Fruit fly (Drosophila melanogaster) whole organism, prepupa: ENCODE results near the gene Pisd.

Experiments
- CG11294 ChIP-seq: fragments of 200-800 bp; sonication (Bioruptor generic); IDR thresholded peaks from 2 replicates; pipeline ENCODE4 v1.3.6; 2022; ENCODE audit warnings: missing biosample characterization, missing genetic modification characterization
- CG11762 ChIP-seq: fragments of 200-800 bp; sonication (Bioruptor generic); optimal IDR thresholded peaks from 3 replicates; lab custom pipeline; 2016; ENCODE audit warnings: missing biosample characterization, missing genetic modification characterization; ENCODE audit not compliant: insufficient read depth
- CG11902 ChIP-seq: fragments of 200-800 bp; sonication (Bioruptor generic); optimal IDR thresholded peaks from 3 replicates; lab custom pipeline; 2016; ENCODE audit warnings: missing biosample characterization, missing genetic modification characterization
- CG15336 ChIP-seq: fragments of 200-800 bp; sonication (Bioruptor generic); IDR thresholded peaks from 2 replicates; pipeline ENCODE4 v1.3.6; 2022; ENCODE audit warnings: missing biosample characterization, missing genetic modification characterization
- CG1621 ChIP-seq: fragments of 200-800 bp; sonication (Bioruptor generic); optimal IDR thresholded peaks from 3 replicates; lab custom pipeline; 2018; ENCODE audit warnings: missing biosample characterization, mild to moderate bottlenecking, missing genetic modification characterization
- CG16779 ChIP-seq: fragments of 200-800 bp; sonication (Bioruptor generic); optimal IDR thresholded peaks from 3 replicates; lab custom pipeline; 2017; ENCODE audit warnings: missing biosample characterization, mild to moderate bottlenecking, missing genetic modification characterization
- CG3032 ChIP-seq: fragments of 200-800 bp; optimal IDR thresholded peaks from 2 replicates; lab custom pipeline; 2019; ENCODE audit warnings: missing biosample characterization, mild to moderate bottlenecking, missing genetic modification characterization, moderate library complexity
- CG31627 ChIP-seq: fragments of 200-800 bp; sonication (Bioruptor generic); optimal IDR thresholded peaks from 3 replicates; lab custom pipeline; 2016; ENCODE audit warnings: missing biosample characterization, missing genetic modification characterization
- CG32006 ChIP-seq: fragments of 200-800 bp; sonication (Bioruptor generic); optimal IDR thresholded peaks from 3 replicates; lab custom pipeline; 2017; ENCODE audit warnings: missing biosample characterization, mild to moderate bottlenecking, missing genetic modification characterization
- CG34406 ChIP-seq: fragments of 200-800 bp; sonication (Bioruptor generic); optimal IDR thresholded peaks from 3 replicates; lab custom pipeline; 2016; ENCODE audit warnings: missing biosample characterization, missing genetic modification characterization
- CG3919 ChIP-seq: fragments of 200-800 bp; sonication (Bioruptor generic); optimal IDR thresholded peaks from 3 replicates; lab custom pipeline; 2016; ENCODE audit warnings: missing biosample characterization, missing genetic modification characterization
- CG4318 ChIP-seq: fragments of 200-800 bp; sonication (Bioruptor generic); optimal IDR thresholded peaks from 3 replicates; lab custom pipeline; 2017; ENCODE audit warnings: missing biosample characterization, mild to moderate bottlenecking, missing genetic modification characterization
- CG6276 ChIP-seq: fragments of 200-800 bp; sonication (Bioruptor generic); optimal IDR thresholded peaks from 2 replicates; lab custom pipeline; 2017; ENCODE audit warnings: missing biosample characterization, mild to moderate bottlenecking, missing genetic modification characterization
- CG6792 ChIP-seq: fragments of 200-800 bp; sonication (Bioruptor generic); optimal IDR thresholded peaks from 3 replicates; lab custom pipeline; 2016; ENCODE audit warnings: missing biosample characterization, missing genetic modification characterization
- CG8119 ChIP-seq: fragments of 200-800 bp; sonication (Bioruptor generic); IDR thresholded peaks from 3 replicates; pipeline ENCODE4 v1.3.6; 2022; ENCODE audit warnings: missing biosample characterization, missing genetic modification characterization
- CG8632 ChIP-seq: fragments of 200-800 bp; sonication (Bioruptor generic); optimal IDR thresholded peaks from 3 replicates; lab custom pipeline; 2016; ENCODE audit warnings: missing biosample characterization, missing genetic modification characterization
- Eip75B ChIP-seq: fragments of 200-800 bp; sonication (Bioruptor generic); optimal IDR thresholded peaks from 3 replicates; lab custom pipeline; 2016; ENCODE audit warnings: missing biosample characterization, missing genetic modification characterization
- Eip78C ChIP-seq: fragments of 200-800 bp; sonication (Bioruptor generic); peaks from one replicate; lab custom pipeline; 2016; ENCODE audit warnings: missing biosample characterization, missing genetic modification characterization
- Eip93F ChIP-seq: fragments of 200-800 bp; sonication (Bioruptor generic); optimal IDR thresholded peaks from 2 replicates; lab custom pipeline; 2016; ENCODE audit warnings: missing biosample characterization, mild to moderate bottlenecking, missing genetic modification characterization
- Hr38 ChIP-seq: sonication (Bioruptor generic); optimal IDR thresholded peaks from 2 replicates; lab custom pipeline; 2016; ENCODE audit warnings: missing biosample characterization, missing genetic modification characterization
- Lpt ChIP-seq: fragments of 200-800 bp; sonication (Bioruptor generic); optimal IDR thresholded peaks from 3 replicates; lab custom pipeline; 2016; ENCODE audit warnings: missing biosample characterization, missing genetic modification characterization
- OdsH ChIP-seq: fragments of 200-800 bp; sonication (Bioruptor generic); optimal IDR thresholded peaks from 3 replicates; lab custom pipeline; 2016; ENCODE audit warnings: missing biosample characterization, missing genetic modification characterization
- Sox102F ChIP-seq: fragments of 200-800 bp; sonication (Bioruptor generic); optimal IDR thresholded peaks from 2 replicates; lab custom pipeline; 2016; ENCODE audit warnings: missing biosample characterization, mild to moderate bottlenecking, missing genetic modification characterization
- dac ChIP-seq: fragments of 200-800 bp; sonication (Bioruptor generic); optimal IDR thresholded peaks from 2 replicates; lab custom pipeline; 2017; ENCODE audit warnings: missing biosample characterization, mild to moderate bottlenecking, missing genetic modification characterization
- eg ChIP-seq: fragments of 200-800 bp; sonication (Bioruptor generic); IDR thresholded peaks from 3 replicates; pipeline ENCODE4 v1.3.6; 2022; ENCODE audit warnings: missing biosample characterization, missing genetic modification characterization
- esn ChIP-seq: fragments of 200-800 bp; sonication (Bioruptor generic); optimal IDR thresholded peaks from 2 replicates; lab custom pipeline; 2016; ENCODE audit warnings: missing biosample characterization, mild to moderate bottlenecking, missing genetic modification characterization, moderate library complexity
- fd59A ChIP-seq: fragments of 200-800 bp; sonication (Bioruptor generic); optimal IDR thresholded peaks from 2 replicates; lab custom pipeline; 2017; ENCODE audit warnings: missing biosample characterization, mild to moderate bottlenecking, missing genetic modification characterization, missing genetic modification reagents
- fkh ChIP-seq: fragments of 200-800 bp; sonication (Bioruptor generic); optimal IDR thresholded peaks from 3 replicates; lab custom pipeline; 2017; ENCODE audit warnings: missing biosample characterization, mild to moderate bottlenecking, missing genetic modification characterization, moderate library complexity
- lz ChIP-seq: fragments of 200-800 bp; sonication (Bioruptor generic); optimal IDR thresholded peaks from 3 replicates; lab custom pipeline; 2016; ENCODE audit warnings: missing biosample characterization, missing genetic modification characterization
- pdm3 ChIP-seq: fragments of 200-800 bp; sonication (Bioruptor generic); optimal IDR thresholded peaks from 3 replicates; lab custom pipeline; 2016; ENCODE audit warnings: missing biosample characterization, missing genetic modification characterization
- spab ChIP-seq: fragments of 200-800 bp; sonication (Bioruptor generic); optimal IDR thresholded peaks from 2 replicates; lab custom pipeline; 2017; ENCODE audit warnings: missing biosample characterization, mild to moderate bottlenecking, missing genetic modification characterization, missing genetic modification reagents
- ss ChIP-seq, 2 experiments: fragments of 200-800 bp; sonication (Bioruptor generic); optimal IDR thresholded peaks; 2 replicates in 1 of 2; 3 replicates in 1 of 2; lab custom pipeline; 2017 to 2018; ENCODE audit warnings: mild to moderate bottlenecking in 2 of 2, missing biosample characterization in 2 of 2, missing genetic modification characterization in 2 of 2, moderate library complexity in 1 of 2
- svp ChIP-seq: fragments of 200-800 bp; sonication (Bioruptor generic); peaks from one replicate; lab custom pipeline; 2016; ENCODE audit warnings: missing biosample characterization, missing genetic modification characterization
- topi ChIP-seq: fragments of 200-800 bp; sonication (Bioruptor generic); optimal IDR thresholded peaks from 3 replicates; lab custom pipeline; 2016; ENCODE audit warnings: missing biosample characterization, missing genetic modification characterization
- vri ChIP-seq: fragments of 200-800 bp; sonication (Bioruptor generic); optimal IDR thresholded peaks from 3 replicates; lab custom pipeline; 2016; ENCODE audit warnings: missing biosample characterization, mild to moderate bottlenecking, missing genetic modification characterization

The Pisd gene

dm6 chr3R:24079110-24079509, 28.5 kb downstream of the Pisd start (continued):
- peak; percentile 10 for TF ChIP-seq OdsH (GFP tag; lab: Kevin White, UChicago)
- TF ChIP-seq CG3032 (tag; lab: Kevin White, UChicago), result peak; percentile 34
- TF ChIP-seq svp (GFP tag; lab: Kevin White, UChicago), result no peak
- no peak for TF ChIP-seq CG1621 (tag; lab: Kevin White, UChicago)
- no peak for TF ChIP-seq spab (GFP tag; lab: Kevin White, UChicago)
- peak; percentile 17 for TF ChIP-seq CG6276 (GFP tag; lab: Kevin White, UChicago)
- no peak for TF ChIP-seq CG11762 (GFP tag; lab: Kevin White, UChicago)
- TF ChIP-seq pdm3 (GFP tag; lab: Kevin White, UChicago), result peak; percentile 8
- TF ChIP-seq Eip75B (GFP tag; lab: Kevin White, UChicago), result peak; percentile 4
- TF ChIP-seq Eip78C (GFP tag; lab: Kevin White, UChicago), result peak; percentile 29
- no peak for TF ChIP-seq ss (GFP tag; optimal IDR thresholded peaks at IDR 0.05; lab: Kevin White, UChicago)
- TF ChIP-seq CG11902 (GFP tag; lab: Kevin White, UChicago), result no peak
- TF ChIP-seq CG3919 (GFP tag; lab: Kevin White, UChicago), result peak; percentile 10
- TF ChIP-seq CG34406 (GFP tag; lab: Kevin White, UChicago), result no peak
- TF ChIP-seq CG8119, result peak; percentile 49; the same call in 1 of the 3 replicates
- TF ChIP-seq CG32006 (GFP tag; lab: Kevin White, UChicago), result peak; percentile 42
- 0 out of 2 replicates have a peak, but pooled peaks have one; percentile 13 for TF ChIP-seq CG15336 (GFP tag; lab: Robert Waterston, UW)
- no peak for TF ChIP-seq vri (GFP tag; lab: Kevin White, UChicago)
- TF ChIP-seq fd59A (GFP tag; lab: Kevin White, UChicago), result no peak
- TF ChIP-seq eg (GFP tag; lab: Robert Waterston, UW), result peak; percentile 49; the same call in 2 of the 3 replicates
- TF ChIP-seq Lpt (GFP tag; lab: Kevin White, UChicago), result no peak
- no peak for TF ChIP-seq CG6792 (GFP tag; lab: Kevin White, UChicago)
- no peak for TF ChIP-seq CG16779 (tag; lab: Kevin White, UChicago)
- no peak for TF ChIP-seq Sox102F (GFP tag; lab: Kevin White, UChicago)
- no peak for TF ChIP-seq CG31627
- TF ChIP-seq CG8632 (GFP tag; lab: Kevin White, UChicago), result peak; percentile 9

dm6 chr3R:24079613-24080012, 29.0 kb downstream of the Pisd start:
- no peak for TF ChIP-seq OdsH (GFP tag; lab: Kevin White, UChicago)
- no peak for TF ChIP-seq topi
- no peak for TF ChIP-seq esn (GFP tag; lab: Kevin White, UChicago)
- TF ChIP-seq CG11294 (GFP tag; lab: Robert Waterston, UW), result no peak
- TF ChIP-seq lz (GFP tag; lab: Kevin White, UChicago), result no peak
- TF ChIP-seq, all 60 proteins: peak for 0

- TF ChIP-seq Hr38 (GFP tag; lab: Kevin White, UChicago), result no peak
- peak; percentile 40 for TF ChIP-seq Eip93F (GFP tag; lab: Kevin White, UChicago)
- peak; percentile 13 for TF ChIP-seq vri (GFP tag; lab: Kevin White, UChicago)
- TF ChIP-seq CG8119, result no peak
- TF ChIP-seq dac (GFP tag; lab: Kevin White, UChicago), result no peak
These were observed 34.4 kb downstream of the Pisd start for dm6 chr3R:24084975-24085374.

- TF ChIP-seq CG11762 (GFP tag; lab: Kevin White, UChicago) (no peak), fkh (GFP tag; lab: Kevin White, UChicago) (peak; percentile 21), Lpt (GFP tag; lab: Kevin White, UChicago) (no peak), Sox102F (GFP tag; lab: Kevin White, UChicago) (no peak), CG4318 (GFP tag; lab: Kevin White, UChicago) (no peak)
- TF ChIP-seq, all 60 proteins: peak for 1
These were observed 39.6 kb downstream of the Pisd start for dm6 chr3R:24090143-24090542.
